Worm (Caenorhabditis elegans) whole organism, L4 larva: ENCODE measurements around the gene ykt-6.

Experiments
- D1046.2 ChIP-seq: fragments of 200-800 bp; sonication (Bioruptor generic); IDR thresholded peaks from 2 replicates; pipeline ENCODE4 v1.3.6; 2022; ENCODE audit warnings: missing genetic modification characterization, missing compliant biosample characterization
- F26F4.8 ChIP-seq: fragments of 200-800 bp; sonication (Bioruptor generic); conservative IDR thresholded peaks from 2 replicates; pipeline ENCODE4 v1.3.6; 2022; ENCODE audit warnings: missing genetic modification characterization, missing compliant biosample characterization
- F37D6.2 ChIP-seq: sonication (generic microtip); optimal IDR thresholded peaks from 2 replicates; lab custom pipeline; 2016; ENCODE audit warnings: mild to moderate bottlenecking, missing genetic modification characterization, missing compliant biosample characterization
- F44E2.7 ChIP-seq: fragments of 200-800 bp; sonication (Bioruptor generic); IDR thresholded peaks from 2 replicates; pipeline ENCODE4 v2.1.2; 2022; ENCODE audit warnings: missing genetic modification characterization, missing compliant biosample characterization
- T20F7.1 ChIP-seq: fragments of 200-800 bp; sonication (Bioruptor generic); optimal IDR thresholded peaks from 2 replicates; lab custom pipeline; 2018; ENCODE audit warnings: mild to moderate bottlenecking, missing genetic modification characterization, missing compliant biosample characterization
- T26A8.4 ChIP-seq: fragments of 200-800 bp; sonication (Bioruptor generic); IDR thresholded peaks from 2 replicates; pipeline ENCODE4 v1.3.6; 2022; ENCODE audit warnings: missing genetic modification characterization, missing compliant biosample characterization
- Y75B8A.6 ChIP-seq: fragments of 200-800 bp; sonication (Bioruptor generic); IDR thresholded peaks from 2 replicates; pipeline ENCODE4 v1.3.6; 2022; ENCODE audit warnings: missing genetic modification reagents, missing genetic modification characterization, missing compliant biosample characterization
- aha-1 ChIP-seq: fragments of 150-350 bp; peaks from one replicate; lab custom pipeline; 2014; ENCODE audit warnings: missing biosample characterization, missing genetic modification characterization
- aly-2 ChIP-seq: sonication (generic microtip); optimal IDR thresholded peaks from 2 replicates; lab custom pipeline; 2018; ENCODE audit warnings: missing biosample characterization, missing genetic modification characterization
- ama-1 ChIP-seq: fragments of 150-350 bp; optimal IDR thresholded peaks from 2 replicates; lab custom pipeline; 2014; ENCODE audit warnings: inconsistent platforms, mixed read lengths
- ceh-20 ChIP-seq: fragments of 200-800 bp; sonication (Bioruptor generic); IDR thresholded peaks from 2 replicates; pipeline ENCODE4 v1.3.6; 2022; ENCODE audit warnings: missing genetic modification reagents, missing genetic modification characterization, missing compliant biosample characterization
- ceh-32 ChIP-seq: sonication (generic microtip); optimal IDR thresholded peaks from 2 replicates; lab custom pipeline; 2016; ENCODE audit warnings: mild to moderate bottlenecking, missing genetic modification characterization, missing compliant biosample characterization; ENCODE audit not compliant: poor library complexity
- ces-1 ChIP-seq: fragments of 150-350 bp; sonication (generic microtip); optimal IDR thresholded peaks from 4 replicates; lab custom pipeline; 2014; ENCODE audit warnings: missing biosample characterization, missing genetic modification reagents, missing genetic modification characterization
- cey-2 ChIP-seq: sonication (generic microtip); optimal IDR thresholded peaks from 3 replicates; lab custom pipeline; 2017; ENCODE audit warnings: missing genetic modification characterization, mild to moderate bottlenecking, missing compliant biosample characterization, antibody characterized with exemption, borderline replicate concordance; ENCODE audit not compliant: insufficient read depth
- daf-12 ChIP-seq: fragments of 150-350 bp; optimal IDR thresholded peaks from 2 replicates; lab custom pipeline; 2014; ENCODE audit warnings: missing biosample characterization, missing genetic modification reagents, missing genetic modification characterization
- daf-8 ChIP-seq: fragments of 200-800 bp; sonication (Bioruptor generic); IDR thresholded peaks from 2 replicates; pipeline ENCODE4 v1.3.6; 2022; ENCODE audit warnings: missing genetic modification characterization, missing compliant biosample characterization
- dmd-6 ChIP-seq: fragments of 200-800 bp; sonication (Bioruptor generic); IDR thresholded peaks from 2 replicates; pipeline ENCODE4 v1.3.6; 2022; ENCODE audit warnings: missing genetic modification reagents, missing genetic modification characterization, missing compliant biosample characterization
- duxl-1 ChIP-seq: sonication (generic microtip); optimal IDR thresholded peaks from 2 replicates; lab custom pipeline; 2016; ENCODE audit warnings: mild to moderate bottlenecking, missing genetic modification characterization, moderate library complexity, missing compliant biosample characterization; ENCODE audit not compliant: poor library complexity
- fkh-10 ChIP-seq: fragments of 150-350 bp; optimal IDR thresholded peaks from 2 replicates; lab custom pipeline; 2014; ENCODE audit warnings: missing biosample characterization, missing genetic modification reagents, missing genetic modification characterization
- fos-1 ChIP-seq: fragments of 150-350 bp; optimal IDR thresholded peaks from 2 replicates; lab custom pipeline; 2014; ENCODE audit warnings: missing biosample characterization, missing genetic modification characterization
- hif-1 ChIP-seq, 2 experiments: sonication (generic microtip); optimal IDR thresholded peaks; 2 replicates each; lab custom pipeline; 2016 to 2017; ENCODE audit warnings: missing compliant biosample characterization in 2 of 2, missing genetic modification characterization in 2 of 2, missing genetic modification reagents in 2 of 2, missing genotype in 2 of 2, mild to moderate bottlenecking in 1 of 2
- hlh-11 ChIP-seq: fragments of 200-800 bp; sonication (Bioruptor generic); optimal IDR thresholded peaks from 2 replicates; lab custom pipeline; 2018; ENCODE audit warnings: mild to moderate bottlenecking, missing genetic modification characterization, missing compliant biosample characterization
- hmg-1.1 ChIP-seq: fragments of 200-800 bp; sonication (Bioruptor generic); IDR thresholded peaks from 2 replicates; pipeline ENCODE4 v1.3.6; 2022; ENCODE audit warnings: missing genetic modification reagents, missing genetic modification characterization, missing compliant biosample characterization
- lin-15B ChIP-seq: fragments of 150-350 bp; sonication (generic microtip); optimal IDR thresholded peaks from 3 replicates; lab custom pipeline; 2014; ENCODE audit warnings: missing biosample characterization, missing genetic modification characterization
- lin-29 ChIP-seq: fragments of 200-800 bp; sonication (Bioruptor generic); IDR thresholded peaks from 2 replicates; pipeline ENCODE4 v1.3.6; 2022; ENCODE audit warnings: missing genetic modification reagents, missing genetic modification characterization, missing compliant biosample characterization
- lin-39 ChIP-seq: fragments of 150-350 bp; optimal IDR thresholded peaks from 2 replicates; lab custom pipeline; 2014; ENCODE audit warnings: missing biosample characterization, missing genetic modification reagents, missing genetic modification characterization
- lir-3 ChIP-seq: sonication (generic microtip); optimal IDR thresholded peaks from 2 replicates; lab custom pipeline; 2016; ENCODE audit warnings: mild to moderate bottlenecking, missing genetic modification characterization, missing compliant biosample characterization
- lsy-2 ChIP-seq, 2 experiments: fragments of 150-350 bp in 1 of 2; sonication (generic microtip) in 1 of 2; optimal IDR thresholded peaks; 2 replicates each; lab custom pipeline; 2014 to 2017; ENCODE audit warnings: missing biosample characterization in 2 of 2, missing genetic modification characterization in 2 of 2
- mdt-29 ChIP-seq: fragments of 200-800 bp; sonication (Bioruptor generic); IDR thresholded peaks from 2 replicates; pipeline ENCODE4 v1.3.6; 2022; ENCODE audit warnings: missing genetic modification reagents, missing genetic modification characterization, missing compliant biosample characterization
- mep-1 ChIP-seq: fragments of 150-350 bp; sonication (generic microtip); optimal IDR thresholded peaks from 3 replicates; lab custom pipeline; 2014; ENCODE audit warnings: missing biosample characterization, missing genetic modification characterization
- mes-2 ChIP-seq: sonication (generic microtip); optimal IDR thresholded peaks from 2 replicates; lab custom pipeline; 2016; ENCODE audit warnings: missing genotype, mild to moderate bottlenecking, missing genetic modification characterization, missing compliant biosample characterization; ENCODE audit not compliant: poor library complexity, severe bottlenecking
- mxl-3 ChIP-seq: fragments of 200-800 bp; sonication (Bioruptor generic); optimal IDR thresholded peaks from 2 replicates; lab custom pipeline; 2018; ENCODE audit warnings: mild to moderate bottlenecking, missing genetic modification characterization, missing compliant biosample characterization
- nhr-10 ChIP-seq: fragments of 150-350 bp; optimal IDR thresholded peaks from 2 replicates; lab custom pipeline; 2014; ENCODE audit warnings: missing biosample characterization, missing genetic modification characterization
- nhr-11 ChIP-seq: fragments of 150-350 bp; optimal IDR thresholded peaks from 2 replicates; lab custom pipeline; 2014; ENCODE audit warnings: missing biosample characterization, missing genetic modification characterization
- nhr-237 ChIP-seq: sonication (generic microtip); optimal IDR thresholded peaks from 2 replicates; lab custom pipeline; 2017; ENCODE audit warnings: missing biosample characterization, missing genetic modification characterization
- nhr-25 ChIP-seq: sonication (generic microtip); optimal IDR thresholded peaks from 2 replicates; lab custom pipeline; 2017; ENCODE audit warnings: missing genetic modification characterization, mild to moderate bottlenecking, missing compliant biosample characterization, antibody characterized with exemption, moderate library complexity, borderline replicate concordance; ENCODE audit not compliant: insufficient read depth
- nhr-6 ChIP-seq: fragments of 150-350 bp; optimal IDR thresholded peaks from 2 replicates; lab custom pipeline; 2014; ENCODE audit warnings: missing biosample characterization, missing genetic modification characterization
- nhr-76 ChIP-seq: fragments of 150-350 bp; optimal IDR thresholded peaks from 2 replicates; lab custom pipeline; 2014; ENCODE audit warnings: missing biosample characterization, missing genetic modification characterization
- saeg-2 ChIP-seq: fragments of 200-800 bp; sonication (Bioruptor generic); IDR thresholded peaks from 2 replicates; pipeline ENCODE4 v1.3.6; 2022; ENCODE audit warnings: missing genetic modification reagents, missing genetic modification characterization, missing compliant biosample characterization
- sdz-12 ChIP-seq: fragments of 200-800 bp; sonication (Bioruptor generic); optimal IDR thresholded peaks from 2 replicates; lab custom pipeline; 2018; ENCODE audit warnings: mild to moderate bottlenecking, missing genetic modification characterization, missing compliant biosample characterization
- skn-1 ChIP-seq: fragments of 150-350 bp; optimal IDR thresholded peaks from 2 replicates; lab custom pipeline; 2014; ENCODE audit warnings: missing biosample characterization, missing genetic modification characterization
- spr-1 ChIP-seq: sonication (generic microtip); optimal IDR thresholded peaks from 2 replicates; lab custom pipeline; 2016; ENCODE audit warnings: mild to moderate bottlenecking, missing genetic modification characterization, missing compliant biosample characterization
- spr-3 ChIP-seq: fragments of 200-800 bp; sonication (Bioruptor generic); optimal IDR thresholded peaks from 2 replicates; lab custom pipeline; 2018; ENCODE audit warnings: mild to moderate bottlenecking, missing genetic modification characterization, missing compliant biosample characterization
- tag-97 ChIP-seq: fragments of 200-800 bp; sonication (Bioruptor generic); IDR thresholded peaks from 2 replicates; pipeline ENCODE4 v1.3.6; 2022; ENCODE audit warnings: missing genetic modification characterization, missing compliant biosample characterization
- unc-62 ChIP-seq, 3 experiments: fragments of 150-350 bp in 1 of 3; sonication (generic microtip); optimal IDR thresholded peaks in 2 of 3; peaks in 1 of 3; 1 replicate in 1 of 3; 2 replicates in 2 of 3; lab custom pipeline; 2014 to 2017; ENCODE audit warnings: missing biosample characterization in 3 of 3, missing genetic modification characterization in 3 of 3, missing genetic modification reagents in 3 of 3, missing genotype in 1 of 3
- vab-7 ChIP-seq: fragments of 200-800 bp; sonication (Bioruptor generic); IDR thresholded peaks from 2 replicates; pipeline ENCODE4 v1.3.6; 2022; ENCODE audit warnings: missing genetic modification reagents, missing genetic modification characterization, missing compliant biosample characterization
- zag-1 ChIP-seq: fragments of 150-350 bp; optimal IDR thresholded peaks from 2 replicates; lab custom pipeline; 2014; ENCODE audit warnings: missing biosample characterization, missing genetic modification characterization
- zfp-2 ChIP-seq: sonication (generic microtip); optimal IDR thresholded peaks from 2 replicates; lab custom pipeline; 2016; ENCODE audit warnings: mild to moderate bottlenecking, missing genetic modification characterization, missing compliant biosample characterization
- zfp-3 ChIP-seq: fragments of 200-800 bp; sonication (Bioruptor generic); conservative IDR thresholded peaks from 2 replicates; pipeline ENCODE4 v1.3.6; 2022; ENCODE audit warnings: missing genetic modification reagents, missing genetic modification characterization, missing compliant biosample characterization

Gene ykt-6

ce11 chrIII:7272828-7273227 is 14.6 kb downstream of the ykt-6 start (continued):
- TF ChIP-seq nhr-25 (tag; lab: Kevin White, UChicago) (no peak), lir-3 (tag; lab: Kevin White, UChicago) (no peak), duxl-1 (tag; lab: Kevin White, UChicago) (no peak)

DNA sequence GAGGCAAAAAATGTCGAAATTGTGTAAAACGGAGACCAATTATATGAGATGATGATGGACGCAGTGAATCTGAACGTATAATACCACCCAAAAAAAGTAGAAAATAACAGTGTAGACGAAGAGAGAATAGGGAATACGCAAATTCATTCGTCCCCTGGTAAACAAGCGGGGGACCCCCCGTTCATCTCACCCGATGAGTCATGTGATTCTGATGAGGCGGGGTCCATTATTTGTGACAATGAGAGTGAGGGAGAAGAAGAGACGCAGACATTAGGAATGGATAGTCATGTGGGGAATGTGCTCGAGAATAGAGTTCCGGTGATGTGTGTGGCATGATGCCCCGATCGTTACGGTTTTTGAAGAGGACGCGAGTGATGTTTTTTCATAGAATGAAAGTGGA is 15.3 kb downstream of the ykt-6 start:
- TF ChIP-seq nhr-76 (tag; lab: Kevin White, UChicago) = no peak
- no peak for TF ChIP-seq ama-1 (lab: Kevin White, UChicago)
- TF ChIP-seq aha-1 (tag; lab: Kevin White, UChicago) = peak; percentile 43
- TF ChIP-seq hmg-1.1 (GFP tag; lab: Robert Waterston, UW) = peak; percentile 69
- no peak for TF ChIP-seq F26F4.8 (GFP tag; lab: Robert Waterston, UW)
- TF ChIP-seq F44E2.7 (GFP tag; lab: Robert Waterston, UW) = no peak
- TF ChIP-seq mep-1 = peak; percentile 71
- TF ChIP-seq hif-1 (tag; optimal IDR thresholded peaks at IDR 0.05; lab: Kevin White, UChicago) = peak in 1 of 2 experiments; percentile 30
- TF ChIP-seq T26A8.4 (GFP tag; lab: Robert Waterston, UW) = no peak
- no peak for TF ChIP-seq saeg-2 (GFP tag; lab: Robert Waterston, UW)
- TF ChIP-seq fkh-10 (GFP tag; lab: Kevin White, UChicago) = no peak
- no peak for TF ChIP-seq lin-29 (GFP tag; lab: Robert Waterston, UW)
- TF ChIP-seq daf-8 (GFP tag; lab: Robert Waterston, UW) = no peak
- no peak for TF ChIP-seq daf-12 (tag; lab: Kevin White, UChicago)
- TF ChIP-seq lin-39 = no peak
- 0 out of 2 replicates have a peak, but pooled peaks have one; percentile 37 for TF ChIP-seq zfp-3
- TF ChIP-seq spr-3 (GFP tag; lab: Kevin White, UChicago) = no peak
- TF ChIP-seq ceh-32 (tag; lab: Kevin White, UChicago) = no peak
- no peak for TF ChIP-seq F37D6.2
- TF ChIP-seq dmd-6 = peak; percentile 66
- TF ChIP-seq mdt-29 = peak; percentile 61; the same call in 1 of the 2 replicates
- TF ChIP-seq ceh-20 (GFP tag; lab: Robert Waterston, UW) = no peak
- TF ChIP-seq zag-1 (tag; lab: Kevin White, UChicago) = no peak
- TF ChIP-seq tag-97 (GFP tag; lab: Robert Waterston, UW) = no peak
- TF ChIP-seq unc-62 (GFP tag; optimal IDR thresholded peaks at IDR 0.05 in 1 of 2; lab: Kevin White, UChicago) = peak in 1 of 2 experiments; percentile 11
- no peak for TF ChIP-seq unc-62 (tag; optimal IDR thresholded peaks at IDR 0.05; lab: Kevin White, UChicago)
- TF ChIP-seq nhr-11 (tag; lab: Kevin White, UChicago) = no peak
- peak; percentile 78 for TF ChIP-seq nhr-6 (tag; lab: Kevin White, UChicago)
- TF ChIP-seq Y75B8A.6 = no peak
- TF ChIP-seq lin-15B = no peak
- no peak for TF ChIP-seq nhr-10
- no peak for TF ChIP-seq duxl-1 (tag; lab: Kevin White, UChicago)
- TF ChIP-seq hlh-11 = peak; percentile 78
- no peak for TF ChIP-seq sdz-12 (GFP tag; lab: Kevin White, UChicago)
- TF ChIP-seq zfp-2 = no peak
- no peak for TF ChIP-seq vab-7
- peak; percentile 62 for TF ChIP-seq mes-2 (tag; lab: Kevin White, UChicago)
- TF ChIP-seq lsy-2 (tag; optimal IDR thresholded peaks at IDR 0.05; lab: Kevin White, UChicago) = peak; percentile 5 to 68
- TF ChIP-seq cey-2 = no peak
- TF ChIP-seq skn-1 (tag; lab: Kevin White, UChicago) = no peak
- TF ChIP-seq fos-1 (tag; lab: Kevin White, UChicago) = no peak
- TF ChIP-seq aly-2 (tag; lab: Kevin White, UChicago) = no peak
- TF ChIP-seq ces-1 (GFP tag; lab: Kevin White, UChicago) = no peak
- TF ChIP-seq mxl-3 (GFP tag; lab: Kevin White, UChicago) = peak; percentile 34
- no peak for TF ChIP-seq T20F7.1
- TF ChIP-seq D1046.2 = no peak
- TF ChIP-seq spr-1 = no peak
- TF ChIP-seq nhr-237 (tag; lab: Kevin White, UChicago) = no peak
